Fruit fly (Drosophila melanogaster): Measurements from ENCODE around the gene CG2991.

Gene CG2991

dm6 chr2L:2878859-2879258 is 21.9 kb downstream of the CG2991 start, which contains the start of gene RabGGTb (continued):
- TF ChIP-seq pita (GFP tag; optimal IDR thresholded peaks at IDR 0.05) (no peak), tap (tag; optimal IDR thresholded peaks at IDR 0.05) (peak; percentile 32), amos (GFP tag; IDR thresholded peaks at IDR 0.05; ENCODE audit: partially characterized antibody) (no peak; the same call in 1 of the 2 replicates), Eip74EF (GFP tag; optimal IDR thresholded peaks at IDR 0.05) (no peak), disco-r (GFP tag; optimal IDR thresholded peaks at IDR 0.05) (no peak), CG1024 (GFP tag; IDR thresholded peaks at IDR 0.05) (peak; percentile 47; the same call in 1 of the 2 replicates), Fer1 (GFP tag; optimal IDR thresholded peaks at IDR 0.05) (peak; percentile 71), HLHmδ (GFP tag; optimal IDR thresholded peaks at IDR 0.05) (no peak), unc-4 (GFP tag; IDR thresholded peaks at IDR 0.05; ENCODE audit: partially characterized antibody) (peak; percentile 48), twi (tag; optimal IDR thresholded peaks at IDR 0.05) (no peak), Lpt (GFP tag; optimal IDR thresholded peaks at IDR 0.05) (no peak), nerfin-1 (tag; optimal IDR thresholded peaks at IDR 0.05) (no peak), CG16779 (GFP tag; IDR thresholded peaks at IDR 0.05) (peak; percentile 51; the same call in 1 of the 2 replicates), CG10274 (GFP tag; optimal IDR thresholded peaks at IDR 0.05) (no peak), NfI (GFP tag; optimal IDR thresholded peaks at IDR 0.05) (peak; percentile 50), zen (tag; optimal IDR thresholded peaks at IDR 0.05) (peak; percentile 31), Myb (GFP tag; optimal IDR thresholded peaks at IDR 0.05) (peak; percentile 47), NFAT (GFP tag; IDR thresholded peaks at IDR 0.05) (peak; percentile 80), CG15696 (tag; optimal IDR thresholded peaks at IDR 0.05) (peak; percentile 12), CG2875 (GFP tag; optimal IDR thresholded peaks at IDR 0.05) (peak; percentile 38), CG4617 (GFP tag; optimal IDR thresholded peaks at IDR 0.05; ENCODE audit: borderline replicate concordance) (no peak), bcd (GFP tag; optimal IDR thresholded peaks at IDR 0.05) (peak; percentile 61), inv (GFP tag; IDR thresholded peaks at IDR 0.05; ENCODE audit: partially characterized antibody) (no peak), Opbp (GFP tag; IDR thresholded peaks at IDR 0.05; ENCODE audit: partially characterized antibody) (no peak), CG17186 (GFP tag; optimal IDR thresholded peaks at IDR 0.05) (peak; percentile 39), CG18011 (GFP tag; optimal IDR thresholded peaks at IDR 0.05) (peak; percentile 2), CG12744 (GFP tag; optimal IDR thresholded peaks at IDR 0.05) (no peak), sisA (GFP tag; IDR thresholded peaks at IDR 0.05) (peak; percentile 58), Lhr (GFP tag; optimal IDR thresholded peaks at IDR 0.05) (no peak), CG10267 (tag; optimal IDR thresholded peaks at IDR 0.05) (peak; percentile 41), Hey (tag; optimal IDR thresholded peaks at IDR 0.05) (no peak), CG17328 (GFP tag; IDR thresholded peaks at IDR 0.05) (peak; percentile 69), trem (tag; optimal IDR thresholded peaks at IDR 0.05) (no peak), so (GFP tag; IDR thresholded peaks at IDR 0.05) (peak; percentile 77; the same call in 2 of the 3 replicates), CG10431 (GFP tag; optimal IDR thresholded peaks at IDR 0.05) (no peak), CG6254 (GFP tag; optimal IDR thresholded peaks at IDR 0.05) (no peak), CG10321 (GFP tag; IDR thresholded peaks at IDR 0.05) (peak; percentile 23; the same call in 1 of the 2 replicates), CG15269 (tag; optimal IDR thresholded peaks at IDR 0.05) (peak; percentile 62), salm (tag; optimal IDR thresholded peaks at IDR 0.05) (no peak), onecut (GFP tag; IDR thresholded peaks at IDR 0.05) (peak; percentile 59), mam (GFP tag; optimal IDR thresholded peaks at IDR 0.05) (peak; percentile 74), cad (GFP tag; optimal IDR thresholded peaks at IDR 0.05) (no peak), Xrp1 (GFP tag; IDR thresholded peaks at IDR 0.05) (peak; percentile 76), chn (GFP tag; optimal IDR thresholded peaks at IDR 0.05) (peak; percentile 28), hbn (GFP tag; IDR thresholded peaks at IDR 0.05; ENCODE audit: partially characterized antibody) (peak; percentile 50; the same call in 1 of the 2 replicates), CG9797 (GFP tag; optimal IDR thresholded peaks at IDR 0.05) (peak; percentile 29), CG34376 (GFP tag; optimal IDR thresholded peaks at IDR 0.05) (peak; percentile 46), CG8281 (tag; optimal IDR thresholded peaks at IDR 0.05) (no peak), gsb-n (tag; optimal IDR thresholded peaks at IDR 0.05) (peak; percentile 52), Nf-YB (GFP tag; optimal IDR thresholded peaks at IDR 0.05) (no peak)

Measured in whole organism, embryonic.